Worm (Caenorhabditis elegans): Measurements from ENCODE around the gene R11A8.1.
A peak's percentile ranks its signal among the peaks of the same experiment; 100 is the strongest.

Gene R11A8.1

ce11 chrIV:10366018-10366417, 9.0 kb upstream of the R11A8.1 start, which contains the start of gene sir-2.1:
sir-2.1 (minus strand) TSS chrIV:10366229.
- TF ChIP-seq fkh-4 (tag; optimal IDR thresholded peaks at IDR 0.05; ENCODE audit: borderline replicate concordance) (no peak), alr-1 (tag; optimal IDR thresholded peaks at IDR 0.05; ENCODE audit: borderline replicate concordance) (no peak), nhr-12 (tag; optimal IDR thresholded peaks at IDR 0.05) (no peak), F16B12.6 (tag; optimal IDR thresholded peaks at IDR 0.05) (no peak), Y116A8C.19 (tag; optimal IDR thresholded peaks at IDR 0.05; ENCODE audit: borderline replicate concordance) (no peak), fkh-10 (GFP tag; optimal IDR thresholded peaks at IDR 0.05) (no peak), vab-15 (tag; optimal IDR thresholded peaks at IDR 0.05) (no peak), C16A3.4 (tag; optimal IDR thresholded peaks at IDR 0.05) (peak; percentile 52), nhr-11 (tag; optimal IDR thresholded peaks at IDR 0.05) (no peak), mep-1 (tag; optimal IDR thresholded peaks at IDR 0.05) (peak; percentile 66), ceh-88 (GFP tag; IDR thresholded peaks at IDR 0.05) (no peak), nhr-85 (tag) (no peak), nhr-76 (tag; optimal IDR thresholded peaks at IDR 0.05) (no peak), dpl-1 (GFP tag; optimal IDR thresholded peaks at IDR 0.05) (peak; percentile 36 to 66 (median 62)), elt-2 (tag; optimal IDR thresholded peaks at IDR 0.05) (peak; percentile 44), nhr-90 (tag; optimal IDR thresholded peaks at IDR 0.05; ENCODE audit: poor library complexity) (peak; percentile 60), unc-86 (tag; optimal IDR thresholded peaks at IDR 0.05) (peak; percentile 58), zag-1 (tag; optimal IDR thresholded peaks at IDR 0.05) (no peak), zip-4 (GFP tag; optimal IDR thresholded peaks at IDR 0.05) (no peak), egl-27 (tag; optimal IDR thresholded peaks at IDR 0.05) (no peak), hlh-17 (GFP tag; optimal IDR thresholded peaks at IDR 0.05; ENCODE audit: borderline replicate concordance) (no peak), nhr-20 (tag; optimal IDR thresholded peaks at IDR 0.05) (peak; percentile 49), lin-15B (tag; optimal IDR thresholded peaks at IDR 0.05) (no peak), lin-13 (GFP tag; optimal IDR thresholded peaks at IDR 0.05) (no peak), dsc-1 (tag; optimal IDR thresholded peaks at IDR 0.05) (peak; percentile 58), lin-35 (GFP tag; optimal IDR thresholded peaks at IDR 0.05) (peak; percentile 57 to 76), lin-39 (tag; optimal IDR thresholded peaks at IDR 0.05) (no peak), hlh-4 (tag; optimal IDR thresholded peaks at IDR 0.05) (no peak), pag-3 (tag; optimal IDR thresholded peaks at IDR 0.05; ENCODE audit: borderline replicate concordance, insufficient read depth) (no peak), egl-13 (tag; optimal IDR thresholded peaks at IDR 0.05) (peak; percentile 4), nhr-28 (tag; optimal IDR thresholded peaks at IDR 0.05) (no peak), unc-130 (tag; optimal IDR thresholded peaks at IDR 0.05) (peak; percentile 7), efl-3 (GFP tag; optimal IDR thresholded peaks at IDR 0.05) (no peak), C04F5.9 (tag; optimal IDR thresholded peaks at IDR 0.05) (no peak), tlp-1 (tag; optimal IDR thresholded peaks at IDR 0.05) (no peak), swsn-7 (tag; optimal IDR thresholded peaks at IDR 0.05) (peak; percentile 64), snpc-4 (tag; optimal IDR thresholded peaks at IDR 0.05) (peak; percentile 24), fos-1 (tag; optimal IDR thresholded peaks at IDR 0.05) (no peak), sptf-1 (tag; optimal IDR thresholded peaks at IDR 0.05) (no peak), nhr-237 (tag; optimal IDR thresholded peaks at IDR 0.05) (no peak), rnt-1 (tag; optimal IDR thresholded peaks at IDR 0.05) (peak; percentile 48), ama-1 (optimal IDR thresholded peaks at IDR 0.05) (no peak), sox-4 (tag; optimal IDR thresholded peaks at IDR 0.05) (no peak), skn-1 (tag; optimal IDR thresholded peaks at IDR 0.05) (peak; percentile 19), ets-5 (GFP tag; IDR thresholded peaks at IDR 0.05) (no peak), irx-1 (tag; optimal IDR thresholded peaks at IDR 0.05) (no peak), mef-2 (tag; optimal IDR thresholded peaks at IDR 0.05) (no peak), ceh-90 (tag; optimal IDR thresholded peaks at IDR 0.05) (no peak), aly-2 (tag; optimal IDR thresholded peaks at IDR 0.05) (no peak), jun-1 (tag; optimal IDR thresholded peaks at IDR 0.05) (peak; percentile 10), lsy-2 (tag; optimal IDR thresholded peaks at IDR 0.05) (peak; percentile 66 to 69), nhr-47 (tag; optimal IDR thresholded peaks at IDR 0.05) (peak; percentile 74), grh-1 (GFP tag; IDR thresholded peaks at IDR 0.05) (no peak), ztf-4 (tag; optimal IDR thresholded peaks at IDR 0.05) (no peak)

Measured in whole organism, L1 larva.